Worm (Caenorhabditis elegans): ENCODE data around the gene rhr-2.

DNA sequence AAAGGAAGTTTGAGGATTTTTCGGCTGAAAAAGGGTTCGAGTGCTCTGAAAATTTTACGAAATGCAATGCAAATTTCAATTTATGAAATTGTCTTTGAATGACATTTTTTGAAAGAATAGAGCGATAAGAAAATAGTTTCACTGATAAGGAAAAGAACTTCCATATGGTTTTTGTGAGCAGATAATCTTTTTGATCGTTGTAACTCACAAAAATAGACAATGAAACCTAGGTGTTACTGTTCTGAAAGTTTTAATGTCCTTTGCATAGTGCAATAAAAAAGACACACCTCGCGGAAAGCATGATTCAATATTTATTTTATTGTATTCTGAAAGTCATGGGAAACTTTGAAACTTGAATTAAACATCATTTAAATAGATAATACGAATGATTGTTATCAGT lies 13.0 kb downstream of the rhr-2 start:
- TF ChIP-seq nhr-28 (tag; optimal IDR thresholded peaks at IDR 0.05) (no peak), ztf-4 (tag; optimal IDR thresholded peaks at IDR 0.05) (no peak), snpc-4 (tag; optimal IDR thresholded peaks at IDR 0.05) (no peak), skn-1 (tag; optimal IDR thresholded peaks at IDR 0.05) (no peak), ztf-11 (tag; optimal IDR thresholded peaks at IDR 0.05) (no peak), fos-1 (tag; optimal IDR thresholded peaks at IDR 0.05) (no peak), pha-4 (tag; optimal IDR thresholded peaks at IDR 0.05) (no peak), aly-2 (tag; optimal IDR thresholded peaks at IDR 0.05) (no peak), nhr-237 (tag; optimal IDR thresholded peaks at IDR 0.05) (no peak), nhr-67 (tag; optimal IDR thresholded peaks at IDR 0.05) (no peak), egl-5 (tag; optimal IDR thresholded peaks at IDR 0.05) (no peak)

All from whole organism, L3 larva.